Fruit fly (Drosophila melanogaster) whole organism, wandering third instar larva: ENCODE measurements around the gene CG10165.

ENCODE experiments used
- Abd-B ChIP-seq: fragments of >200 bp; optimal IDR thresholded peaks from 2 replicates; lab custom pipeline; 2017; ENCODE audit warnings: missing biosample characterization, missing genetic modification characterization
- CG32264 ChIP-seq: fragments of 200-800 bp; sonication (Bioruptor generic); optimal IDR thresholded peaks from 2 replicates; lab custom pipeline; 2016; ENCODE audit warnings: missing biosample characterization, missing genetic modification characterization
- CG9705 ChIP-seq: fragments of 200-800 bp; sonication (Bioruptor generic); optimal IDR thresholded peaks from 2 replicates; lab custom pipeline; 2018; ENCODE audit warnings: missing biosample characterization, mild to moderate bottlenecking, missing genetic modification characterization
- CrebA ChIP-seq: fragments of 200-800 bp; sonication (Bioruptor generic); optimal IDR thresholded peaks from 2 replicates; lab custom pipeline; 2016; ENCODE audit warnings: missing biosample characterization, mild to moderate bottlenecking, missing genetic modification characterization, borderline replicate concordance
- Dfd ChIP-seq: fragments of >200 bp; optimal IDR thresholded peaks from 2 replicates; lab custom pipeline; 2017; ENCODE audit warnings: missing biosample characterization, missing genetic modification characterization
- Dif ChIP-seq: fragments of 200-275, 200-300 bp; sonication (Bioruptor generic); optimal IDR thresholded peaks from 2 replicates; lab custom pipeline; 2018; ENCODE audit warnings: missing biosample characterization, missing genetic modification characterization; ENCODE audit not compliant: partially characterized antibody
- GATAd ChIP-seq: sonication (Bioruptor generic); optimal IDR thresholded peaks from 2 replicates; lab custom pipeline; 2016; ENCODE audit warnings: missing biosample characterization, missing genetic modification characterization
- HLH106 ChIP-seq: fragments of 200-800 bp; optimal IDR thresholded peaks from 3 replicates; lab custom pipeline; 2019; ENCODE audit warnings: missing biosample characterization, mild to moderate bottlenecking, missing genetic modification characterization, moderate library complexity
- Hnf4 ChIP-seq: fragments of 200-800 bp; sonication (Bioruptor generic); optimal IDR thresholded peaks from 2 replicates; lab custom pipeline; 2016; ENCODE audit warnings: missing biosample characterization, mild to moderate bottlenecking, missing genetic modification characterization
- Hr78 ChIP-seq: fragments of >200 bp; optimal IDR thresholded peaks from 2 replicates; lab custom pipeline; 2017; ENCODE audit warnings: missing biosample characterization, missing genetic modification characterization
- Hr83 ChIP-seq: fragments of 200-300 bp; sonication (Bioruptor generic); optimal IDR thresholded peaks from 2 replicates; lab custom pipeline; 2016; ENCODE audit warnings: missing biosample characterization, mild to moderate bottlenecking, missing genetic modification characterization, moderate library complexity; ENCODE audit not compliant: poor library complexity, severe bottlenecking
- Jra ChIP-seq: sonication (Bioruptor generic); optimal IDR thresholded peaks from 2 replicates; lab custom pipeline; 2016; ENCODE audit warnings: missing biosample characterization, missing genetic modification characterization
- Mio ChIP-seq: sonication (Bioruptor generic); optimal IDR thresholded peaks from 2 replicates; lab custom pipeline; 2016; ENCODE audit warnings: missing biosample characterization, missing genetic modification characterization
- Myc ChIP-seq: fragments of >200 bp; optimal IDR thresholded peaks from 2 replicates; lab custom pipeline; 2017
- N ChIP-seq: fragments of >200 bp; optimal IDR thresholded peaks from 2 replicates; lab custom pipeline; 2018; ENCODE audit warnings: missing biosample characterization, missing external identifiers, missing genetic modification characterization
- OdsH ChIP-seq: fragments of 200-800 bp; sonication (Bioruptor generic); optimal IDR thresholded peaks from 2 replicates; lab custom pipeline; 2016; ENCODE audit warnings: missing biosample characterization, mild to moderate bottlenecking, missing genetic modification characterization
- Rel ChIP-seq, 2 experiments: fragments of 200-800 bp; sonication (Bioruptor generic) in 1 of 2; optimal IDR thresholded peaks; 2 replicates in 1 of 2; 3 replicates in 1 of 2; lab custom pipeline; 2016 to 2019; ENCODE audit warnings: mild to moderate bottlenecking in 2 of 2, missing biosample characterization in 2 of 2, missing genetic modification characterization in 2 of 2, moderate library complexity in 1 of 2
- Sp1 ChIP-seq: fragments of 200-800 bp; sonication (Bioruptor generic); optimal IDR thresholded peaks from 3 replicates; lab custom pipeline; 2019; ENCODE audit warnings: missing biosample characterization, mild to moderate bottlenecking, missing genetic modification characterization, moderate library complexity
- Vsx2 ChIP-seq: fragments of 200-300, 225-300 bp; sonication (Bioruptor generic); optimal IDR thresholded peaks from 2 replicates; lab custom pipeline; 2018; ENCODE audit warnings: missing biosample characterization, missing genetic modification characterization; ENCODE audit not compliant: partially characterized antibody
- br ChIP-seq: fragments of 200-800 bp; sonication (Bioruptor generic); optimal IDR thresholded peaks from 2 replicates; lab custom pipeline; 2016; ENCODE audit warnings: missing biosample characterization, missing genetic modification characterization
- brk ChIP-seq: fragments of 200-800 bp; sonication (Bioruptor generic); optimal IDR thresholded peaks from 2 replicates; lab custom pipeline; 2016; ENCODE audit warnings: missing biosample characterization, mild to moderate bottlenecking, missing genetic modification characterization
- dl ChIP-seq, 2 experiments: fragments of 175-275, 200-275 bp in 1 of 2; fragments of 200-275 bp in 1 of 2; sonication (Bioruptor generic); optimal IDR thresholded peaks; lab custom pipeline; 2018; ENCODE audit warnings: mild to moderate bottlenecking in 2 of 2, missing biosample characterization in 2 of 2, missing genetic modification characterization in 2 of 2, moderate library complexity in 2 of 2; ENCODE audit not compliant: partially characterized antibody in 2 of 2, insufficient read depth in 1 of 2
- dmrt93B ChIP-seq: fragments of 200-800 bp; sonication (Bioruptor generic); optimal IDR thresholded peaks from 2 replicates; lab custom pipeline; 2018; ENCODE audit warnings: missing biosample characterization, mild to moderate bottlenecking, missing genetic modification characterization
- dsf ChIP-seq: sonication (Bioruptor generic); optimal IDR thresholded peaks from 2 replicates; lab custom pipeline; 2016; ENCODE audit warnings: missing biosample characterization, missing genetic modification characterization, borderline replicate concordance
- ey ChIP-seq: fragments of 200-800 bp; sonication (Bioruptor generic); optimal IDR thresholded peaks from 2 replicates; lab custom pipeline; 2016; ENCODE audit warnings: missing biosample characterization, missing genetic modification characterization
- foxo ChIP-seq, 2 experiments: fragments of 200-800 bp; sonication (Bioruptor generic); optimal IDR thresholded peaks; 2 replicates in 1 of 2; 3 replicates in 1 of 2; lab custom pipeline; 2016 to 2017; ENCODE audit warnings: missing biosample characterization in 2 of 2, missing genetic modification characterization in 2 of 2
- fru ChIP-seq: fragments of 200-800 bp; sonication (Bioruptor generic); optimal IDR thresholded peaks from 3 replicates; lab custom pipeline; 2016; ENCODE audit warnings: missing biosample characterization, mild to moderate bottlenecking, missing genetic modification characterization
- h ChIP-seq: fragments of 200-800 bp; sonication (Bioruptor generic); optimal IDR thresholded peaks from 3 replicates; lab custom pipeline; 2016; ENCODE audit warnings: missing biosample characterization, mild to moderate bottlenecking, missing genetic modification characterization
- jim ChIP-seq: fragments of 175-275, 200-325 bp; sonication (Bioruptor generic); optimal IDR thresholded peaks from 2 replicates; lab custom pipeline; 2016; ENCODE audit warnings: missing biosample characterization, mild to moderate bottlenecking, missing genetic modification characterization
- lola ChIP-seq: fragments of >200 bp; optimal IDR thresholded peaks from 2 replicates; lab custom pipeline; 2017; ENCODE audit warnings: missing biosample characterization, missing genetic modification characterization
- pan ChIP-seq: fragments of >200 bp; optimal IDR thresholded peaks from 2 replicates; lab custom pipeline; 2017
- psq ChIP-seq: fragments of 200-800 bp; sonication (Bioruptor generic); optimal IDR thresholded peaks from 3 replicates; lab custom pipeline; 2017; ENCODE audit warnings: missing biosample characterization, mild to moderate bottlenecking, missing genetic modification characterization, moderate library complexity
- rgr ChIP-seq: fragments of 200-800 bp; sonication (Bioruptor generic); optimal IDR thresholded peaks from 3 replicates; lab custom pipeline; 2016; ENCODE audit warnings: missing biosample characterization, mild to moderate bottlenecking, missing genetic modification characterization
- sage ChIP-seq: fragments of 200-800 bp; sonication (Bioruptor generic); optimal IDR thresholded peaks from 2 replicates; lab custom pipeline; 2016; ENCODE audit warnings: missing biosample characterization, mild to moderate bottlenecking, missing genetic modification characterization
- sv ChIP-seq: fragments of 200-800 bp; sonication (Bioruptor generic); optimal IDR thresholded peaks from 3 replicates; lab custom pipeline; 2016; ENCODE audit warnings: missing biosample characterization, missing genetic modification characterization
- tai ChIP-seq: sonication (Bioruptor generic); optimal IDR thresholded peaks from 2 replicates; lab custom pipeline; 2016; ENCODE audit warnings: missing biosample characterization, missing genetic modification characterization
- usp ChIP-seq: fragments of >200 bp; optimal IDR thresholded peaks from 2 replicates; lab custom pipeline; 2017; ENCODE audit warnings: missing biosample characterization, missing genetic modification characterization
- woc ChIP-seq: sonication (Bioruptor generic); optimal IDR thresholded peaks from 2 replicates; lab custom pipeline; 2016; ENCODE audit warnings: missing biosample characterization, mild to moderate bottlenecking, missing genetic modification characterization

Gene CG10165

DNA sequence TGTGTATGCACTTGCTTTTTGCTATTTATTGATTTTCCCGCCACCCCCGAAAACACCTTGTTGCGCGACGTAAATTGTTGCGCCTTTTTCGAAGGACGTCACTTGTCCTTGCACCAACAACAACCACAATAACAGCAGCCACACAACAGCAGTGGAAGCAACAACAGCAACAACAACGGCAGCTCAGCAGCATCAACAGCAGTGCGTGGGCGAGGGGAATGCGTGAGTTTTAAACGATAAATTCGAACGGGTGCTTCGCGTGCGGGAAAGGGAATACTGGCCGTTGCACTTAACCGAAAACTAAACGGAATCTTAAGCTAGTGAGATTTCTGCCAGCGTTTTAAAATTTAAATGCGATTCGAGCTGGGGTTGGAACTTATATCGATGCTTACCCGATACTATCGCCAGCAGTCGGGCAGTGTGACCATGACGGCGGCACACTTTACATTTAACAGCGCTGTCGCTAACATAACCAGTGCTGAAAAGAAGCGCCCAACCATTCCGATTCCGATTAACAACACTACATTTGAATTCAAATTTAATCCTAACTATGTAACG, 21.7 kb downstream of the CG10165 start, which contains the start of gene cyst (continued):
- TF ChIP-seq N (no peak), fru (GFP tag; lab: Kevin White, UChicago) (peak; percentile 52), Hnf4 (no peak)

DNA sequence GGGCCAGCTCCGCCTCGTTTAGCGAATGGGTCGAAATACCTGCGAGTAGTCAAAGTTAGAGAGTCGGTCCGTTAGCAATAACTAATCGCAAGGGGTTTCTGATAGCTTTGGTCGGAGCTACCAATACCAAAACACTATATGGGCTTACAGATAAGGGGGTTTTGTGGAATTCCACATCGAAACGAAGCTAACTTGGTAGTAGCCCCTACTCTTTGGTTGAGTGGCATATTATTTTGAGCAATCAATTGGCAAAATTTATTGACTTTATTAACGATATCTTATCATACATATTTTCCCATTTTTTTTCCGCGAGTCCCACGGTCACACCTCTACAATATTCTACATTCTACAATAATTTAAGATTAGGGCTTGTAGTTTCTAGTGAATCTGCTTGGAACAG, 23.8 kb downstream of the CG10165 start:
- TF ChIP-seq woc (GFP tag; lab: Kevin White, UChicago) (no peak), Rel (GFP tag; optimal IDR thresholded peaks at IDR 0.05; lab: Kevin White, UChicago) (no peak), Rel (tag; optimal IDR thresholded peaks at IDR 0.05; lab: Kevin White, UChicago) (peak; percentile 89)

DNA sequence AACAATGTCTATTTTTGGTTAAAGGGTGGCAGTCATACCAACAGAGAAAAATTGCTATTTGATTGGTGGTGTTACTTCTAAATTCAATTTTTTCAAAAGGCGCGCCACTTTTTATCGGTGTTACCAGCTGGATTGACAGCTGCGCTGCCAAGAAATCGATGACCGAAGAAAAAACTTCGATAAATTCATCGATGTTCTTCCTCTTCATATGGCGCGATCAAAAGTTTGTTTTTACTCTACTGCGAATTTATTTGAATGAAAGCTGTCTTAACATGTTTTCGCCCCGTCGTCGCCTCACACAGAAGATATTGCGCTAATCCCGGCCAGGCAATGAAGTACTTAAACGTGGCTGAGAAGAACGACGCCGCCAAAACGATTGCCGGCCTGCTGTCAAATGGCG, 32.1 kb downstream of the CG10165 start, which contains the start of gene Top3alpha:
Gene Top3alpha (plus strand): TSS at position 186 of the 400 bp plus-strand sequence.
- no peak for TF ChIP-seq Mio (GFP tag; lab: Kevin White, UChicago)
- no peak for TF ChIP-seq fru (GFP tag; lab: Kevin White, UChicago)
- no peak for TF ChIP-seq Rel (GFP tag; optimal IDR thresholded peaks at IDR 0.05; lab: Kevin White, UChicago)
- peak; percentile 33 for TF ChIP-seq Rel (tag; optimal IDR thresholded peaks at IDR 0.05; lab: Kevin White, UChicago)

DNA sequence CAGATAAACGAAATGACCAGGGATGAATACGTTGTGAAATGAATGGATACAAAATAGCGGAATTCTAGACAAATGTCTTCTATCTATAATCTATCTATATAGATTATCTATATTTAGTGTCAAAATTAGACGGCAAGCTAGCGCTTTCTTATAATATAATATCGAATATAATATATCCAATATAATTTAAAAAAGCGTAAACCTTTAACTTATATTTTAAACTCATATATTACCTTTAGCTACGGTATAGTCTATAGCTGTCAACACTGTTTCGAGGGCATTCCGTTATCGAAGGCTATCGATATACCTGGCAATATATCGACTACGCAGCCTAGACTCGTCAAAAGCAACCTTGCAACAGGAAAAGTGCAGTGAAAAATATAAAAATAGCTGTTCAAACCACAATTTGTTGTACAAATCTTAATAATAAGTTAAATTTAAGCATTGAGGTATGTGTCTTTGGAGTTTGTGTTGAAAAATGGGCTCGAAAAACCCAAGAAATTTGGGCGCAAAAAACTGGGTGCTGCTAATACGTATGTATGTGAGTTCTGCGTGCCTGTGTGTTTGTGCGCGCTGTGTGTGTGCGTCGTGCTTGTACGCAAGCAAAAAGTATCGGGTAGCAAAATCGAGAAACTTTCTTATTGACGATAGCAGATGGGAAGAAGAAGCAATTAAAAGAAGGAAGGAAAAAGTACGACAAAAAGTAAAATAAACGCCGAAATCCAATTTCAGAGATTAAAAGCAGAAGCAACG, 37.0 kb downstream of the CG10165 start, which contains the start of the genes swm and Ctu2:
Gene swm (plus strand): TSS at position 318 of the 753 bp plus-strand sequence.
Gene Ctu2 (minus strand): TSS at position 320 of the 753 bp plus-strand sequence.
- TF ChIP-seq Hnf4 (no peak), dl (GFP tag; optimal IDR thresholded peaks at IDR 0.05; lab: Kevin White, UChicago; ENCODE audit: insufficient read depth in 1 of 2, partially characterized antibody in 2 of 2) (no peak), N (no peak), HLH106 (tag; lab: Kevin White, UChicago) (peak; percentile 83), dsf (GFP tag; lab: Kevin White, UChicago) (no peak), Hr83 (GFP tag; lab: Kevin White, UChicago) (no peak), CrebA (GFP tag; lab: Kevin White, UChicago) (no peak), ey (GFP tag; lab: Kevin White, UChicago) (peak; percentile 11), Abd-B (GFP tag; lab: Kevin White, UChicago) (no peak), woc (GFP tag; lab: Kevin White, UChicago) (no peak), usp (GFP tag; lab: Kevin White, UChicago) (no peak), rgr (GFP tag; lab: Kevin White, UChicago) (peak; percentile 36), Dfd (GFP tag; lab: Kevin White, UChicago) (no peak), jim (no peak), br (no peak), Vsx2 (GFP tag; lab: Kevin White, UChicago) (no peak), Mio (GFP tag; lab: Kevin White, UChicago) (no peak), brk (GFP tag; lab: Kevin White, UChicago) (no peak), psq (GFP tag; lab: Kevin White, UChicago) (peak; percentile 52), CG32264 (GFP tag; lab: Kevin White, UChicago) (no peak), tai (GFP tag; lab: Kevin White, UChicago) (no peak), fru (GFP tag; lab: Kevin White, UChicago) (no peak), lola (no peak), OdsH (GFP tag; lab: Kevin White, UChicago) (peak; percentile 35), sv (peak; percentile 21), dmrt93B (GFP tag; lab: Kevin White, UChicago) (no peak), Dif (GFP tag; lab: Kevin White, UChicago) (no peak), Hr78 (GFP tag; lab: Kevin White, UChicago) (no peak), foxo (GFP tag; optimal IDR thresholded peaks at IDR 0.05; lab: Kevin White, UChicago) (no peak), pan (no peak), Rel (GFP tag; optimal IDR thresholded peaks at IDR 0.05; lab: Kevin White, UChicago) (no peak), Rel (tag; optimal IDR thresholded peaks at IDR 0.05; lab: Kevin White, UChicago) (peak; percentile 46), Myc (lab: Kevin White, UChicago) (peak; percentile 89), sage (no peak), h (GFP tag; lab: Kevin White, UChicago) (no peak), CG9705 (peak; percentile 60), Jra (GFP tag; lab: Kevin White, UChicago) (no peak), Sp1 (GFP tag; lab: Kevin White, UChicago) (peak; percentile 60), GATAd (GFP tag; lab: Kevin White, UChicago) (no peak)
